Fruit fly (Drosophila melanogaster) whole organism: ENCODE measurements around the gene CG4998.

Source experiments
- CG8478 ChIP-seq: fragments of >200 bp; optimal IDR thresholded peaks from 2 replicates; lab custom pipeline; 2018; ENCODE audit warnings: inconsistent platforms
- Dll ChIP-seq: fragments of >200 bp; optimal IDR thresholded peaks from 2 replicates; lab custom pipeline; 2017
- EcR ChIP-seq, 2 experiments: fragments of >200 bp; optimal IDR thresholded peaks; 2 replicates each; lab custom pipeline; 2017; ENCODE audit warnings: missing biosample characterization in 2 of 2, missing genetic modification characterization in 2 of 2, missing genetic modification reagents in 2 of 2
- pan ChIP-seq: fragments of >200 bp; optimal IDR thresholded peaks from 2 replicates; lab custom pipeline; 2017
- psq ChIP-seq: fragments of >200 bp; optimal IDR thresholded peaks from 2 replicates; lab custom pipeline; 2017
- usp ChIP-seq: fragments of >200 bp; optimal IDR thresholded peaks from 2 replicates; lab custom pipeline; 2017; ENCODE audit warnings: missing biosample characterization, missing genetic modification characterization, mixed read lengths

CG4998 gene

dm6 chr3L:16313985-16314384, 24.8 kb upstream of the CG4998 start, which contains the start of gene CG13062:
CG13062 (plus strand) TSS chr3L:16314285.
- TF ChIP-seq EcR (GFP tag; optimal IDR thresholded peaks at IDR 0.05; lab: Kevin White, UChicago) (no peak), psq (lab: Kevin White, UChicago) (no peak), CG8478 (lab: Kevin White, UChicago) (no peak), Dll (lab: Kevin White, UChicago) (no peak), usp (GFP tag; lab: Kevin White, UChicago) (no peak), pan (lab: Kevin White, UChicago) (no peak)

DNA sequence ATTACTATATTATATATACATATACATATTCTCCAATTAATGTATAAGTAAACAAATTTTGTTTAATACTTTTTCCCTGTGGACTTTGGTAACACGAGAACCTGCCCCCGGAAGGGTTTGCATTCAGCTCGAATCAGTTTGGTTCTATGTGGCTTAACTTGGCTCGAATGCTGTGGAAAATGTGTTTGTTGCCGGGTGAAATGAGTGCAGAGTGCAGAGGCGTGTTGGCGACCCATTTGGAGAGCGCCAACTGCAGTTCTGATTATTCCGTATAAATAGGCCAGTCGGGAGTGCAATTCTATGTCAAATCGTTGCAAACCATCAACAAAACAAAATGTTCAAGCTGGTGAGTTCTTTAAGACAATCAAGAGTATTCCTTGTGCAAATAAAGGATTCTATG, 21.1 kb upstream of the CG4998 start, which contains the start of gene Nplp3:
Gene Nplp3 (plus strand): TSS at position 301 of the 400 bp plus-strand sequence.
- TF ChIP-seq pan (lab: Kevin White, UChicago) = no peak
- no peak for TF ChIP-seq Dll (lab: Kevin White, UChicago)
- no peak for TF ChIP-seq psq (lab: Kevin White, UChicago)
- no peak for TF ChIP-seq usp (GFP tag; lab: Kevin White, UChicago)
- TF ChIP-seq EcR (GFP tag; optimal IDR thresholded peaks at IDR 0.05; lab: Kevin White, UChicago) = no peak
- TF ChIP-seq CG8478 (lab: Kevin White, UChicago) = no peak

dm6 chr3L:16319399-16319906, 19.4 kb upstream of the CG4998 start, which contains the start of the genes CG13041 and CG13060:
CG13041 (minus strand) TSS chr3L:16319526.
CG13060 (plus strand) TSS chr3L:16319856.
- TF ChIP-seq usp (GFP tag; lab: Kevin White, UChicago) (no peak), EcR (GFP tag; optimal IDR thresholded peaks at IDR 0.05; lab: Kevin White, UChicago) (no peak), CG8478 (lab: Kevin White, UChicago) (no peak), psq (lab: Kevin White, UChicago) (no peak), pan (lab: Kevin White, UChicago) (no peak), Dll (lab: Kevin White, UChicago) (no peak)

DNA sequence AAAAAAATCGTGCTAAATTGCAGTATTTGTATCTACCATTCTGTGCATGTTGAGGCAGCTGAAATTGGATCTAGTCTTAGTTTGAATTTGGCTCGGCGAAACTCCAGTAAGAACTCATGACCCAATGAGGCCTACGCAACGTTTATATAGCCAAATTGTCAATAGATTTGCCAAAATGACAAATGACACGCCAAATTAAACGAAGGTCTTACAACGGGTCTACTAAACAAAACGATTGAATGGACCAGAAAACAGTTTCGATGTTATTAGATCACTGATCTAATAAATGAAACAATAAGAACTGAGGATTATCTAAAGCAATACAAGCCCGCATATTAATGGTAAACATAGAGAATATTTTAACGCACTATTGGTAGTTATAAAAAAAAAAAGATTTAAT, 17.6 kb upstream of the CG4998 start, which contains the start of gene CG42718:
Gene CG42718 (minus strand): TSS at position 101 of the 400 bp plus-strand sequence.
- no peak for TF ChIP-seq usp (GFP tag; lab: Kevin White, UChicago)
- no peak for TF ChIP-seq EcR (GFP tag; optimal IDR thresholded peaks at IDR 0.05; lab: Kevin White, UChicago)
- TF ChIP-seq pan (lab: Kevin White, UChicago) = no peak
- no peak for TF ChIP-seq Dll (lab: Kevin White, UChicago)
- TF ChIP-seq psq (lab: Kevin White, UChicago) = no peak
- no peak for TF ChIP-seq CG8478 (lab: Kevin White, UChicago)

- TF ChIP-seq EcR (GFP tag; optimal IDR thresholded peaks at IDR 0.05; lab: Kevin White, UChicago) (no peak), psq (lab: Kevin White, UChicago) (no peak), pan (lab: Kevin White, UChicago) (no peak), usp (GFP tag; lab: Kevin White, UChicago) (no peak), CG8478 (lab: Kevin White, UChicago) (no peak), Dll (lab: Kevin White, UChicago) (no peak)
Measured at dm6 chr3L:16323372-16323771, 15.4 kb upstream of the CG4998 start, which contains the start of gene CG13059. CG13059 (plus strand) TSS chr3L:16323672.

- no peak for TF ChIP-seq usp (GFP tag; lab: Kevin White, UChicago)
- no peak for TF ChIP-seq psq (lab: Kevin White, UChicago)
- no peak for TF ChIP-seq Dll (lab: Kevin White, UChicago)
- TF ChIP-seq EcR (GFP tag; optimal IDR thresholded peaks at IDR 0.05; lab: Kevin White, UChicago) = no peak
- no peak for TF ChIP-seq CG8478 (lab: Kevin White, UChicago)
- no peak for TF ChIP-seq pan (lab: Kevin White, UChicago)
Measured at dm6 chr3L:16326657-16327056, 12.1 kb upstream of the CG4998 start, which contains the start of the genes CG13040 and CG13039. CG13040 (minus strand) TSS chr3L:16326757. CG13039 (minus strand) TSS chr3L:16326762.

dm6 chr3L:16327776-16328175, 11.0 kb upstream of the CG4998 start, which contains the start of gene CG13038:
CG13038 (minus strand) TSS chr3L:16327893.
- TF ChIP-seq CG8478 (lab: Kevin White, UChicago) (no peak), psq (lab: Kevin White, UChicago) (no peak), pan (lab: Kevin White, UChicago) (no peak), Dll (lab: Kevin White, UChicago) (no peak), usp (GFP tag; lab: Kevin White, UChicago) (no peak), EcR (GFP tag; optimal IDR thresholded peaks at IDR 0.05; lab: Kevin White, UChicago) (no peak)

dm6 chr3L:16328207-16328891, 10.5 kb upstream of the CG4998 start, which contains the start of gene CG13058:
CG13058 (plus strand) TSS chr3L:16328841.
- no peak for TF ChIP-seq usp (GFP tag; lab: Kevin White, UChicago)
- no peak for TF ChIP-seq pan (lab: Kevin White, UChicago)
- TF ChIP-seq CG8478 (lab: Kevin White, UChicago) = no peak
- no peak for TF ChIP-seq Dll (lab: Kevin White, UChicago)
- no peak for TF ChIP-seq EcR (GFP tag; optimal IDR thresholded peaks at IDR 0.05; lab: Kevin White, UChicago)
- no peak for TF ChIP-seq psq (lab: Kevin White, UChicago)

- TF ChIP-seq usp (GFP tag; lab: Kevin White, UChicago) (no peak), EcR (GFP tag; optimal IDR thresholded peaks at IDR 0.05; lab: Kevin White, UChicago) (no peak), Dll (lab: Kevin White, UChicago) (no peak), psq (lab: Kevin White, UChicago) (no peak), pan (lab: Kevin White, UChicago) (no peak), CG8478 (lab: Kevin White, UChicago) (no peak)
Measured at dm6 chr3L:16329495-16329894, 9.3 kb upstream of the CG4998 start, which contains the start of gene CG33061. CG33061 (plus strand) TSS chr3L:16329795.

dm6 chr3L:16330740-16331139, 8.1 kb upstream of the CG4998 start, which contains the start of gene CG33060:
CG33060 (plus strand) TSS chr3L:16331040.
- TF ChIP-seq CG8478 (lab: Kevin White, UChicago) (no peak), Dll (lab: Kevin White, UChicago) (no peak), usp (GFP tag; lab: Kevin White, UChicago) (no peak), psq (lab: Kevin White, UChicago) (no peak), pan (lab: Kevin White, UChicago) (no peak), EcR (GFP tag; optimal IDR thresholded peaks at IDR 0.05; lab: Kevin White, UChicago) (no peak)
